Worm (Caenorhabditis elegans): ENCODE results near the gene npp-3.

- TF ChIP-seq lin-13 (GFP tag; optimal IDR thresholded peaks at IDR 0.05) (no peak), ama-1 (optimal IDR thresholded peaks at IDR 0.05) (no peak), ceh-82 (tag; optimal IDR thresholded peaks at IDR 0.05) (no peak), mdl-1 (tag; optimal IDR thresholded peaks at IDR 0.05) (no peak), R02D3.7 (tag; optimal IDR thresholded peaks at IDR 0.05) (no peak), snpc-4 (tag; optimal IDR thresholded peaks at IDR 0.05) (no peak), elt-3 (tag; optimal IDR thresholded peaks at IDR 0.05) (no peak), unc-62 (GFP tag; optimal IDR thresholded peaks at IDR 0.05) (no peak), lsy-2 (tag; optimal IDR thresholded peaks at IDR 0.05) (no peak), sem-4 (tag; optimal IDR thresholded peaks at IDR 0.05) (no peak)
These were observed 14.8 kb downstream of the npp-3 start for ce11 chrII:11859833-11860232.
